Fruit fly (Drosophila melanogaster): ENCODE results near the gene SNRPG.

Gene SNRPG

dm6 chrX:16664405-16665064 lies 24.3 kb upstream of the SNRPG start, which contains the start of gene CG15865:
CG15865 (minus strand) TSS chrX:16664455.
- TF ChIP-seq CTCF (optimal IDR thresholded peaks at IDR 0.05), result no peak
- TF ChIP-seq CG8478 (optimal IDR thresholded peaks at IDR 0.05), result no peak

DNA sequence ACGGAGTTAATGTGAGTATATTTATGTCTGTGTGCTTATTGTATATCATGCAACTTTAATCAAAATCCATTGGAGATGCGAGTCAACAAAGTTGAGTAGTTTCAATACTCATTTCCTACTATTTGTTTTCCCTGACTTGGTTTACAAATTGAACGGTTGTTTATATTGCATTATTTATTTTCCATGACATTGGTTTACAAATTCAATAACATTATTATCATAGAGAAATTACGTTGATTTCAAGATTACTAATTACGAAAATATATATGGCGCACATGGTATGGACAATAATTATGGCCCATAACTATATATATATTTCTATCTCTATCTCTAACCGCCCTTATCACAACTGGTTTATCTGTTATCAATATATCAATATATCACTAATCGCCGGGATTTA lies 20.4 kb upstream of the SNRPG start:
- TF ChIP-seq CTCF (optimal IDR thresholded peaks at IDR 0.05), result no peak
- TF ChIP-seq CG8478 (optimal IDR thresholded peaks at IDR 0.05), result no peak

dm6 chrX:16655724-16656235 lies 15.6 kb upstream of the SNRPG start:
- TF ChIP-seq CG8478 (optimal IDR thresholded peaks at IDR 0.05) (no peak), CTCF (optimal IDR thresholded peaks at IDR 0.05) (no peak)

- TF ChIP-seq CTCF (optimal IDR thresholded peaks at IDR 0.05) (peak in 1 of 2 experiments; percentile 1), CG8478 (optimal IDR thresholded peaks at IDR 0.05) (no peak)
These were observed 14.8 kb upstream of the SNRPG start, which contains the start of the genes Nemp and r for dm6 chrX:16654931-16655409. Nemp (minus strand) TSS chrX:16655015. r (plus strand) TSS chrX:16655359.

DNA sequence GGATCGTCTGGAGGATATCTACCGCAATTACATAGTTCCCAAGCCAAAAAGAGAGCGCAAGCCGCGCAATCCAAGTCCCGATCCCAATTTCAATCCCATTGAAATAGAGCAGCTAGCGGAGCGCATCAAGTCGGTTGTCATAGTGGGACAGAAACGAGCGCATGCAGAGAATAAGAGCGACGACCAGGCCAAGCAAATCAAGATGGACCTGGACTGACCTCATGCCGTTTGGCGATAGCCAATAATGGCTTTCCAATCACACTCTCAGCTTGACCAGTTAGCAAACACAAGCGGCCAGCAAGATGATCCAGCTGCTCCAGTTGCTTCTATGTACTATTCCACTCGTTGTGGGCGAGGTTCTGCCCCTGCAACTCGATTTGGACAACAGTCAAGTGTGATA lies 11.4 kb upstream of the SNRPG start:
- TF ChIP-seq CTCF (optimal IDR thresholded peaks at IDR 0.05) (no peak), CG8478 (optimal IDR thresholded peaks at IDR 0.05) (no peak)

- TF ChIP-seq CTCF (optimal IDR thresholded peaks at IDR 0.05) (no peak), CG8478 (optimal IDR thresholded peaks at IDR 0.05) (no peak)
These were observed 10.9 kb upstream of the SNRPG start, which contains the start of the genes CG32573 and CG42512 for dm6 chrX:16651098-16651497. CG32573 (plus strand) TSS chrX:16651376. CG42512 (plus strand) TSS chrX:16651376.

dm6 chrX:16650078-16651063 lies 10.2 kb upstream of the SNRPG start:
- TF ChIP-seq CG8478 (optimal IDR thresholded peaks at IDR 0.05), result no peak

DNA sequence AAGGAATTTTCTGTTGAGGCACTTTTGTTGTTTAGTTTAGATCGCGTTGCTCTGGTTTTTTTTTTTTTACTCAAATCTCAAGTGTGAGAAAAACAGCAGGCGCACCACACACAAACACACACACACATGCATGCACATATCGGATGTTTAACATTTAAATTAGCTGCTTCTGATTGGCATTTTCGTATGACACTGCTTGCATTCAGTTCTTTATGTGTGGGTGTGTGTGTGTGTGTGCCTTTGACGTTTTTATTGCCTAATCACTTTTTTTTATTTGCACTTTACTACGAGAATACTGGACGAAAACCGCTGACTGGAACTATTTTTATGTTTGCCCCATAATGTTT lies 8.2 kb upstream of the SNRPG start:
- TF ChIP-seq CG8478 (optimal IDR thresholded peaks at IDR 0.05), result no peak
- no peak for TF ChIP-seq CTCF (optimal IDR thresholded peaks at IDR 0.05)

DNA sequence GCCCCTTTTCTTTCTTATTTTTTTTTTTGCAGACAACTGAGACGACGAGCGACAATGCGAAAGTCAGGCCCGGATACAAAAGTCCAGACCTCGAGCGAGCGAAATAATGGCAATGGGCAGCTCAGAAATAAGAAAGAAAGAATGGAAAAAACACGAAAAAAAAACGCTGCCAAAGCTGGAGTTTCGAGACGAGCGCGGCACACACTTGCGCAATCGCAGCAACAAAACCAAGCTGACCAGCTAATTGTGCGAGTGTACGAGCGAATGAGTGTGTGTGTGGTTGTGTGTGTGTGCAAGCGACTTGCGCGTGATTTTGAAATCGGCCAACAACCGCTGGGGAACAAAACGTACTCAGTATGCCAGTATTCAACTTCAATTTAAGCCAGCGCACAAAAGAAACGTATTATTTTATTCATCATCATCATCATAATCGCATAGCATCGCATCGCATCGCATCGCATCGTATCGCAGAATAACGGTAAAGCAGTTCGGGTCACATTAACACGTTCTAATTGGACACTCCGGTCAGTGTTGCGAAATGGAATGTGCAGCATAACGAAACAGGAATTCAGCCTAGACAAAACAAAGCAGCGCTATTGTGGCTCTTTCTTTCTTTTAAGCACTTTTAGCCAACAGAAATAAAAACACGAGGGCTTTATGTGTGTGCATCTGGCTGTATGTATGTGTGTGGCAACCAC lies 7.7 kb upstream of the SNRPG start:
- TF ChIP-seq CTCF (optimal IDR thresholded peaks at IDR 0.05) (no peak), CG8478 (optimal IDR thresholded peaks at IDR 0.05) (no peak)

DNA sequence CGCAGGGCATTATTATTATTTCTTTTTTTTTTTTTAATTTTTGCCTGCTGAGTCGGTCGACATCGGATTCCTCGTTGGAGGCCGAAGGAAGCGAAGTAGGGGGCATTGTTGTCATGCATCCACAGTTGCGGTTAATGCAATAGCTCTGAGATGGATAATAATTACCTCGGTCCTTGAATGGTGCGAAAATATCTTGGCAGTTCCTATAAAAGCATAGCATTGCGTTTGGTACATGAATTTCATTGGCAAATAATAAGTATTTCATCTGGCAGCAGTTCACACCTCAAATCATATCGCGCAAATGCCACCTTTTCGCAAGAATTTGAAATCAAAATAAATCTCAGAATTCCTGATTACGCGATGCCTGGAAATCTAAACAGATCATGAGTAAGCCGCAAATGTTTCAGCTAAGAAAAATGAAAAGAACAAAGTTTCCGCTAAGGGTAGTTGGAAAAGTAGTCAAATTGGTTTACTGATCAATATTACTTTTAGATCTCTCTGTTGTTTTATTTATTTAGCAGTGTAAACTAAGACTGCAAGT lies 6.9 kb upstream of the SNRPG start:
- TF ChIP-seq CG8478 (optimal IDR thresholded peaks at IDR 0.05) (no peak), CTCF (optimal IDR thresholded peaks at IDR 0.05) (no peak)

dm6 chrX:16645472-16645871 lies 5.3 kb upstream of the SNRPG start:
- TF ChIP-seq CG8478 (optimal IDR thresholded peaks at IDR 0.05) (no peak), CTCF (optimal IDR thresholded peaks at IDR 0.05) (no peak)

dm6 chrX:16644535-16645131 lies 4.4 kb upstream of the SNRPG start:
- TF ChIP-seq CTCF (optimal IDR thresholded peaks at IDR 0.05) (no peak), CG8478 (optimal IDR thresholded peaks at IDR 0.05) (no peak)

DNA sequence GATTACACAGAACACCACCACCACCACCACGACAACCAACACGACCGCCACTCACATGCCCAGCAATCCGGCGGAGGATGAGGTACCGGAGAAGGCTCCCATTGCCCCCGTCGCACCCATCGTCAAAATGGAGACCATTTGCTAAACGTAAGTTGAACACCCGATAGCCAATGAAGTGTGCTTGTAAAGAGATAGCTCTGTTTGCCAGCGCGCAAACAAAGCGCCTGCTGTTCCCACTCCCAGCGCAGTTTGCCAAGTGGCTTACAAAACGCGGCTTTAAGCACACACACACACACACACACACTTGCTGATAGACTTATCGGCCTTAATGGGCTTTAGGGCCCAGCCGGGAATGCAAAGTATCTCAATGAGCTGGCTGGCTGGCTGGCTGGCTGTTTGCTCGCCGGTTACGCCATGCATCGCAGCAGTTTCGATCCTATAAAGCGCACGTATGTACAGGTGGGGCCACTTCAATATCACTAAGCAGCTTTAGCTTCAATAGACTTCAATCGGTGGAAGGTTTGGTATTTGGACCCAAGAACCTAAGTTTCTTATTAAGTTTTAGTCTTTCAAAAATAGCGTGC lies 3.2 kb upstream of the SNRPG start:
- TF ChIP-seq CG8478 (optimal IDR thresholded peaks at IDR 0.05) (no peak), CTCF (optimal IDR thresholded peaks at IDR 0.05) (no peak)

dm6 chrX:16641101-16641420 lies 842 bp upstream of the SNRPG start:
- TF ChIP-seq CG8478 (optimal IDR thresholded peaks at IDR 0.05) (no peak), CTCF (optimal IDR thresholded peaks at IDR 0.05) (no peak)
